Worm (Caenorhabditis elegans) whole organism, early embryonic: ENCODE measurements around the gene F27C8.3.

ENCODE experiments used
- F13C5.2 ChIP-seq: sonication (generic microtip); optimal IDR thresholded peaks from 2 replicates; lab custom pipeline; 2017; ENCODE audit warnings: mild to moderate bottlenecking, missing genetic modification characterization, inconsistent platforms, missing compliant biosample characterization
- ama-1 ChIP-seq: fragments of 150-350 bp; optimal IDR thresholded peaks from 2 replicates; lab custom pipeline; 2014
- ceh-13 ChIP-seq: fragments of 200-800 bp; sonication (Bioruptor generic); optimal IDR thresholded peaks from 2 replicates; lab custom pipeline; 2018; ENCODE audit warnings: mild to moderate bottlenecking, missing genetic modification characterization, missing compliant biosample characterization
- flt-1 ChIP-seq: fragments of 200-800 bp; sonication (Bioruptor generic); IDR thresholded peaks from 2 replicates; pipeline ENCODE4 v1.3.6; 2022; ENCODE audit warnings: missing genetic modification characterization, missing compliant biosample characterization
- hnd-1 ChIP-seq: sonication (generic microtip); optimal IDR thresholded peaks from 2 replicates; lab custom pipeline; 2016; ENCODE audit warnings: missing genetic modification characterization, missing compliant biosample characterization
- pes-1 ChIP-seq: fragments of 200-800 bp; sonication (Bioruptor generic); IDR thresholded peaks from 2 replicates; pipeline ENCODE4 v1.3.6; 2022; ENCODE audit warnings: missing genetic modification reagents, missing genetic modification characterization, missing compliant biosample characterization
- sea-1 ChIP-seq: fragments of 200-800 bp; sonication (Bioruptor generic); conservative IDR thresholded peaks from 2 replicates; pipeline ENCODE4 v1.3.6; 2022; ENCODE audit warnings: missing genetic modification characterization, missing compliant biosample characterization
- tbx-11 ChIP-seq: fragments of 200-800 bp; sonication (Bioruptor generic); IDR thresholded peaks from 2 replicates; pipeline ENCODE4 v1.3.6; 2022; ENCODE audit warnings: missing genetic modification characterization, missing compliant biosample characterization
- tbx-37 ChIP-seq: fragments of 200-800 bp; sonication (Bioruptor generic); conservative IDR thresholded peaks from 2 replicates; pipeline ENCODE4 v1.3.6; 2022; ENCODE audit warnings: missing genetic modification reagents, missing genetic modification characterization, missing compliant biosample characterization

DNA sequence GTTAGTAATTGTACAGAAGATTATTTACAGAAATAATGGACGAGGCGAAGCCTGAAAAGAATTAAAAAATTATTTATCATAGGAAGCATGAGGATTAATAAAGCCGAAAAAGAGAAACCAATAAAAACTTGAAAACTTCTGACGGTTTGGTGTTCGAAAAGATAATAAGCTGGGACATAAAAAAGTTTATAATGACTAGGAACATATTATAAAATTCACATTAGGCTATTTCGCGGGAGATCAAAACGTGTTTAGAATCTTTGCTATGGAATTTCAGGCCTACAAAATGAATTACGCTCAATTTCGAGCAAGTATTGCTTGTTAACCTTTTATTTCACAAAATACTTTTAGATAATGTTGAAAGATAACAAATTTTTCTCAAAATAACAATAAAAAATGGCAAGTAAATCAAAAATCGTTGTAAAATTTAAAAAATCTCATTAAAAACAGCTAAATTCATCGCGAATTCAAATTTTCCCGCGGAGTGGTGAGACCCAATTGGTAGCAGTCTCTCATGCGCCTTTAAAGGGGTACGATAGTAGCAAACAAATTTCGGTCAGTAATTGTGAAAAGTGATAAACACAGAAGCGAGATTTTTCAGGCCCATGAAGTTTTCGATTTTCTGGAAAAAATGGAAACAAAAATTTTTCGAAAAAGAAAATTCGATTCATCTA, 6.8 kb downstream of the F27C8.3 start, which contains the start of gene trcs-1:
- no peak for TF ChIP-seq tbx-11
- no peak for TF ChIP-seq F13C5.2 (tag; lab: Kevin White, UChicago)
- TF ChIP-seq ceh-13 = no peak
- TF ChIP-seq hnd-1 = no peak
- TF ChIP-seq ama-1 = no peak
- TF ChIP-seq flt-1 (GFP tag; lab: Robert Waterston, UW) = no peak
- no peak for TF ChIP-seq pes-1 (GFP tag; lab: Robert Waterston, UW)
- TF ChIP-seq tbx-37 (GFP tag; lab: Robert Waterston, UW) = no peak
- TF ChIP-seq sea-1 = no peak
